Fruit fly (Drosophila melanogaster): ENCODE data around the gene CG14453.

Gene CG14453

dm6 chr3L:22652425-22652824 lies 41.5 kb upstream of the CG14453 start, which contains the start of gene CG33772:
TSS of gene CG33772 (minus strand) at chr3L:22652525.
- TF ChIP-seq CG8281 (tag; optimal IDR thresholded peaks at IDR 0.05) (no peak), Chrac-16 (GFP tag; optimal IDR thresholded peaks at IDR 0.05) (no peak), CG15514 (GFP tag; optimal IDR thresholded peaks at IDR 0.05) (no peak), sr (GFP tag; IDR thresholded peaks at IDR 0.05) (no peak)

dm6 chr3L:22665110-22665509 lies 28.8 kb upstream of the CG14453 start:
- TF ChIP-seq Atf6 (GFP tag; IDR thresholded peaks at IDR 0.05) (peak; percentile 52; the same call in 1 of the 2 replicates), CG10321 (GFP tag; IDR thresholded peaks at IDR 0.05) (no peak), CG11504 (tag; optimal IDR thresholded peaks at IDR 0.05) (peak; percentile 53), CG8290 (GFP tag; optimal IDR thresholded peaks at IDR 0.05) (no peak), CG8290 (tag; optimal IDR thresholded peaks at IDR 0.05) (peak in 1 of 2 experiments; percentile 34), btn (GFP tag; optimal IDR thresholded peaks at IDR 0.05) (no peak), CG1233 (GFP tag; optimal IDR thresholded peaks at IDR 0.05) (peak; percentile 10), Xbp1 (GFP tag; optimal IDR thresholded peaks at IDR 0.05) (peak; percentile 34), nmo (GFP tag; optimal IDR thresholded peaks at IDR 0.05) (peak; percentile 39), CG12769 (tag; optimal IDR thresholded peaks at IDR 0.05) (peak; percentile 44), CG17328 (GFP tag; IDR thresholded peaks at IDR 0.05) (peak; percentile 65), CG12104 (GFP tag; optimal IDR thresholded peaks at IDR 0.05) (no peak), H15 (GFP tag; IDR thresholded peaks at IDR 0.05) (0 out of 3 replicates have a peak, but pooled peaks have one; percentile 24), CG7839 (tag; optimal IDR thresholded peaks at IDR 0.05) (peak; percentile 35), CG31441 (GFP tag; IDR thresholded peaks at IDR 0.05) (0 out of 2 replicates have a peak, but pooled peaks have one; percentile 21), CG15479 (GFP tag; optimal IDR thresholded peaks at IDR 0.05) (no peak), Med (GFP tag) (peak; percentile 73), pfk (GFP tag; optimal IDR thresholded peaks at IDR 0.05) (no peak), zfh1 (GFP tag; IDR thresholded peaks at IDR 0.05) (peak; percentile 55; the same call in 1 of the 3 replicates), klu (GFP tag; IDR thresholded peaks at IDR 0.05) (no peak), Lhr (GFP tag; optimal IDR thresholded peaks at IDR 0.05) (no peak), H2.0 (GFP tag; IDR thresholded peaks at IDR 0.05) (0 out of 2 replicates have a peak, but pooled peaks have one; percentile 9), YL-1 (GFP tag; optimal IDR thresholded peaks at IDR 0.05) (no peak), cg (GFP tag; optimal IDR thresholded peaks at IDR 0.05) (no peak), twi (tag; optimal IDR thresholded peaks at IDR 0.05) (no peak), CG6791 (GFP tag; IDR thresholded peaks at IDR 0.05; ENCODE audit: partially characterized antibody) (no peak), CG4424 (GFP tag; optimal IDR thresholded peaks at IDR 0.05) (peak; percentile 21), C15 (GFP tag; IDR thresholded peaks at IDR 0.05) (no peak), Aef1 (GFP tag; IDR thresholded peaks at IDR 0.05) (no peak), tin (GFP tag; optimal IDR thresholded peaks at IDR 0.05) (peak; percentile 21), CG6654 (GFP tag; optimal IDR thresholded peaks at IDR 0.05) (no peak), Scr (GFP tag; IDR thresholded peaks at IDR 0.05; ENCODE audit: partially characterized antibody) (no peak), CG2129 (GFP tag; IDR thresholded peaks at IDR 0.05; ENCODE audit: partially characterized antibody) (no peak), Blimp-1 (GFP tag; optimal IDR thresholded peaks at IDR 0.05) (peak; percentile 40), CG9609 (GFP tag; optimal IDR thresholded peaks at IDR 0.05) (no peak), Ptx1 (GFP tag; IDR thresholded peaks at IDR 0.05) (peak; percentile 34; the same call in 1 of the 2 replicates), CG18599 (GFP tag; optimal IDR thresholded peaks at IDR 0.05) (peak; percentile 20), pros (GFP tag; optimal IDR thresholded peaks at IDR 0.05) (no peak), inv (GFP tag; IDR thresholded peaks at IDR 0.05; ENCODE audit: partially characterized antibody) (no peak), CG8388 (GFP tag; optimal IDR thresholded peaks at IDR 0.05) (peak; percentile 22), vnd (GFP tag; IDR thresholded peaks at IDR 0.05; ENCODE audit: partially characterized antibody) (no peak), HLH3B (GFP tag; IDR thresholded peaks at IDR 0.05) (0 out of 2 replicates have a peak, but pooled peaks have one; percentile 17), stc (GFP tag; IDR thresholded peaks at IDR 0.05) (peak; percentile 13; the same call in 1 of the 2 replicates), dysf (GFP tag; IDR thresholded peaks at IDR 0.05) (peak; percentile 26; the same call in 1 of the 3 replicates)

Measured in whole organism, embryonic.